Fruit fly (Drosophila melanogaster): ENCODE data around the gene cv-d.

cv-d gene

DNA sequence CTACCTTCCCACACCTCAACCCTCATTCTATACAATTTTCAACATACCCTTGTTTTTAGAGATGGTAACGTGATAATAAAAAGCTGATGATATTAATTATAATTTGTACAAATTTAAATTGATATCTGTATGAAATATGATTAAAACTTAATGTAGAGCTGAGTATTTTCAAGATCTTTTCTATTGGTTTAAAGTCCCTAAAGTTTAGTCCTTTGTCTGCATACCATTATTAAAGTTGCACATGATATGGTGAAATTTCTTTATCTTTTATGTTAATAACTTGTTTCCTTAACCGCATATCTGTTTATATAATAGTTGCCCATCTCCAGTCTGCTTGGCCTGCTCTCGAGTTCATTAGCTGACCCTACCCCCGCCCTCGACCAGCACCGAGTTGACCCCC is 44.9 kb upstream of the cv-d start:
- peak; percentile 34 for TF ChIP-seq CG10147 (GFP tag; optimal IDR thresholded peaks at IDR 0.05)
- peak; percentile 53 for TF ChIP-seq Meics (GFP tag; optimal IDR thresholded peaks at IDR 0.05)
- TF ChIP-seq CG11504 (tag; optimal IDR thresholded peaks at IDR 0.05) = peak; percentile 32
- TF ChIP-seq ewg (GFP tag; optimal IDR thresholded peaks at IDR 0.05) = no peak
- peak; percentile 21 for TF ChIP-seq gem (tag; optimal IDR thresholded peaks at IDR 0.05)
- TF ChIP-seq row (GFP tag; IDR thresholded peaks at IDR 0.05) = 0 out of 3 replicates have a peak, but pooled peaks have one; percentile 33
- TF ChIP-seq gsb (GFP tag; IDR thresholded peaks at IDR 0.05) = no peak
- TF ChIP-seq cwo (GFP tag; optimal IDR thresholded peaks at IDR 0.05) = peak; percentile 37
- TF ChIP-seq D19B (GFP tag; optimal IDR thresholded peaks at IDR 0.05) = peak; percentile 16
- no peak for TF ChIP-seq dm (GFP tag; optimal IDR thresholded peaks at IDR 0.05)
- TF ChIP-seq CG18599 (GFP tag; optimal IDR thresholded peaks at IDR 0.05) = peak; percentile 74
- no peak for TF ChIP-seq CG3847 (GFP tag; IDR thresholded peaks at IDR 0.05)
- TF ChIP-seq BEAF-32 (GFP tag; optimal IDR thresholded peaks at IDR 0.05) = peak; percentile 13
- TF ChIP-seq Hmr (GFP tag; optimal IDR thresholded peaks at IDR 0.05) = peak; percentile 39
- TF ChIP-seq Fer1 (GFP tag; optimal IDR thresholded peaks at IDR 0.05) = peak; percentile 25
- TF ChIP-seq CG2120 (GFP tag; optimal IDR thresholded peaks at IDR 0.05) = peak; percentile 57
- no peak for TF ChIP-seq bab2 (GFP tag; optimal IDR thresholded peaks at IDR 0.05)
- peak; percentile 44 for TF ChIP-seq sens (GFP tag)
- TF ChIP-seq MTF-1 (GFP tag; optimal IDR thresholded peaks at IDR 0.05; ENCODE audit: borderline replicate concordance) = no peak
- TF ChIP-seq grau (tag; optimal IDR thresholded peaks at IDR 0.05) = peak; percentile 33
- no peak for TF ChIP-seq CG13287 (GFP tag; IDR thresholded peaks at IDR 0.05; ENCODE audit: partially characterized antibody)
- peak; percentile 19 for TF ChIP-seq CG7839 (tag; optimal IDR thresholded peaks at IDR 0.05)
- no peak for TF ChIP-seq pho (GFP tag; optimal IDR thresholded peaks at IDR 0.05)
- no peak for TF ChIP-seq Optix (GFP tag; IDR thresholded peaks at IDR 0.05)
- TF ChIP-seq CG3281 (GFP tag; optimal IDR thresholded peaks at IDR 0.05) = peak; percentile 28
- TF ChIP-seq Hey (tag; optimal IDR thresholded peaks at IDR 0.05) = no peak
- TF ChIP-seq Pdp1 (GFP tag; optimal IDR thresholded peaks at IDR 0.05) = peak in 1 of 2 experiments; percentile 16
- no peak for TF ChIP-seq CG13894 (tag; optimal IDR thresholded peaks at IDR 0.05)
- TF ChIP-seq Spps (tag; optimal IDR thresholded peaks at IDR 0.05) = no peak
- no peak for TF ChIP-seq CG6854 (GFP tag; optimal IDR thresholded peaks at IDR 0.05)
- peak; percentile 57 for TF ChIP-seq CG2678 (tag; optimal IDR thresholded peaks at IDR 0.05)
- TF ChIP-seq lab (GFP tag; optimal IDR thresholded peaks at IDR 0.05) = peak; percentile 19

DNA sequence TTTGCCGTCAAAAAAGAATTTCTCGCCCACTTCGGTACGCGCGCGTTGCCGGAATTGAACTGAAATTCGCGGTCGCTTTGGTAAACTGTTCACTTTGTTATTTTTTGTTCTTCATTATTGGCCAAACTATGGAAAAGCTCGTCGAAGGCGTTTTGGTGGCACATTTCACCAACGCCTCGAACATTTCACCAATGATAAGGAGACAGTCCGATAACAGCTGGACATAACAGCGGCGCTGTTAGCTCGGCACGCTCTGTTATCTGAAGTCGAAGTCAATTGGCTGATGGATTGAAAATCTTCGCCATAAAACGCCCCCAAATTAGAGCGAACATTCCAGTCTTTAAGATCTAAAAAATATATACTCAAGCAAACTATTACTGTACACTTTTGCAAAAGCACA is 42.6 kb upstream of the cv-d start, which contains the start of gene CG14877:
TSS of gene CG14877 (minus strand) at position 101 of the 400 bp plus-strand sequence.
- TF ChIP-seq Bgb (GFP tag; IDR thresholded peaks at IDR 0.05; ENCODE audit: partially characterized antibody) (no peak), CG12659 (GFP tag; optimal IDR thresholded peaks at IDR 0.05) (no peak), CG1603 (tag; optimal IDR thresholded peaks at IDR 0.05) (no peak), br (optimal IDR thresholded peaks at IDR 0.05) (no peak), odd (GFP tag; optimal IDR thresholded peaks at IDR 0.05) (no peak), so (GFP tag; IDR thresholded peaks at IDR 0.05) (no peak), CG9609 (GFP tag; optimal IDR thresholded peaks at IDR 0.05) (no peak), Asciz (GFP tag; optimal IDR thresholded peaks at IDR 0.05) (no peak), Neu2 (GFP tag; optimal IDR thresholded peaks at IDR 0.05; ENCODE audit: borderline replicate concordance) (no peak), Hand (GFP tag; optimal IDR thresholded peaks at IDR 0.05) (no peak), Dip2 (GFP tag; IDR thresholded peaks at IDR 0.05) (no peak), CG8478 (optimal IDR thresholded peaks at IDR 0.05) (no peak), Mrtf (GFP tag; IDR thresholded peaks at IDR 0.05) (no peak)
